Worm (Caenorhabditis elegans) whole organism, young adult: ENCODE measurements around the gene nlp-81.
A peak's percentile ranks its signal among the peaks of the same experiment; 100 is the strongest.

Experiments used
- C17E4.6 ChIP-seq: fragments of 200-800 bp; sonication (Bioruptor generic); IDR thresholded peaks from 2 replicates; pipeline ENCODE4 v1.3.6; 2022; ENCODE audit warnings: missing genetic modification reagents, missing genetic modification characterization, missing compliant biosample characterization
- D2030.7 ChIP-seq: fragments of 200-800 bp; sonication (Bioruptor generic); IDR thresholded peaks from 2 replicates; pipeline ENCODE4 v1.3.6; 2022; ENCODE audit warnings: missing genetic modification reagents, missing genetic modification characterization, missing compliant biosample characterization
- F37B4.10 ChIP-seq: fragments of 200-800 bp; sonication (Bioruptor generic); IDR thresholded peaks from 2 replicates; pipeline ENCODE4 v1.3.6; 2022; ENCODE audit warnings: missing genetic modification characterization, missing compliant biosample characterization
- F52B5.7 ChIP-seq: sonication (generic microtip); optimal IDR thresholded peaks from 2 replicates; lab custom pipeline; 2016; ENCODE audit warnings: mild to moderate bottlenecking, missing genetic modification characterization, missing compliant biosample characterization
- F55B11.4 ChIP-seq: sonication (generic microtip); optimal IDR thresholded peaks from 2 replicates; lab custom pipeline; 2016; ENCODE audit warnings: missing compliant biosample characterization, missing genetic modification characterization, borderline replicate concordance; ENCODE audit not compliant: insufficient read depth
- K11D2.4 ChIP-seq: fragments of 200-800 bp; sonication (Bioruptor generic); IDR thresholded peaks from 2 replicates; pipeline ENCODE4 v1.3.6; 2022; ENCODE audit warnings: missing genetic modification reagents, missing genetic modification characterization, missing compliant biosample characterization
- K12H6.12 ChIP-seq: fragments of 200-800 bp; sonication (Bioruptor generic); optimal IDR thresholded peaks from 2 replicates; lab custom pipeline; 2018; ENCODE audit warnings: mild to moderate bottlenecking, missing genetic modification characterization, missing compliant biosample characterization
- T26A5.8 ChIP-seq: sonication (generic microtip); optimal IDR thresholded peaks from 2 replicates; lab custom pipeline; 2016; ENCODE audit warnings: missing genetic modification characterization, missing compliant biosample characterization
- Y56A3A.18 ChIP-seq: fragments of 200-800 bp; sonication (Bioruptor generic); IDR thresholded peaks from 2 replicates; pipeline ENCODE4 v1.3.6; 2022; ENCODE audit warnings: missing genetic modification reagents, missing genetic modification characterization, missing compliant biosample characterization
- Y67H2A.10 ChIP-seq: fragments of 200-800 bp; sonication (Bioruptor generic); conservative IDR thresholded peaks from 2 replicates; pipeline ENCODE4 v1.3.6; 2022; ENCODE audit warnings: missing genetic modification reagents, missing genetic modification characterization, missing compliant biosample characterization
- aptf-2 ChIP-seq: fragments of 200-800 bp; sonication (Bioruptor generic); conservative IDR thresholded peaks from 2 replicates; pipeline ENCODE4 v1.3.6; 2022; ENCODE audit warnings: missing genetic modification reagents, missing genetic modification characterization, missing compliant biosample characterization
- aptf-3 ChIP-seq: fragments of 200-800 bp; sonication (Bioruptor generic); IDR thresholded peaks from 2 replicates; pipeline ENCODE4 v1.3.6; 2022; ENCODE audit warnings: missing genetic modification characterization, missing compliant biosample characterization
- atf-7 ChIP-seq: sonication (generic microtip); optimal IDR thresholded peaks from 2 replicates; lab custom pipeline; 2017; ENCODE audit warnings: mild to moderate bottlenecking, missing genetic modification characterization, missing compliant biosample characterization
- athp-1 ChIP-seq: sonication (generic microtip); optimal IDR thresholded peaks from 2 replicates; lab custom pipeline; 2017; ENCODE audit warnings: mild to moderate bottlenecking, missing genetic modification characterization, missing compliant biosample characterization
- attf-5 ChIP-seq: fragments of 200-800 bp; sonication (Bioruptor generic); optimal IDR thresholded peaks from 2 replicates; lab custom pipeline; 2018; ENCODE audit warnings: mild to moderate bottlenecking, missing genetic modification characterization, missing compliant biosample characterization
- bed-1 ChIP-seq: fragments of 200-800 bp; sonication (Bioruptor generic); IDR thresholded peaks from 2 replicates; pipeline ENCODE4 v1.3.6; 2022; ENCODE audit warnings: missing genetic modification reagents, missing genetic modification characterization, missing compliant biosample characterization
- bed-2 ChIP-seq: fragments of 200-800 bp; sonication (Bioruptor generic); IDR thresholded peaks from 2 replicates; pipeline ENCODE4 v1.3.6; 2022; ENCODE audit warnings: missing genetic modification reagents, missing genetic modification characterization, missing compliant biosample characterization
- cebp-1 ChIP-seq, 2 experiments: fragments of 200-800 bp in 1 of 2; sonication (Bioruptor generic) in 1 of 2; sonication (generic microtip) in 1 of 2; IDR thresholded peaks in 1 of 2; optimal IDR thresholded peaks in 1 of 2; 2 replicates each; pipeline versions ENCODE4 v1.3.6 to Lab custom; 2017 to 2022; ENCODE audit warnings: missing compliant biosample characterization in 2 of 2, missing genetic modification characterization in 2 of 2, mild to moderate bottlenecking in 1 of 2, missing genetic modification reagents in 1 of 2, moderate library complexity in 1 of 2
- ceh-27 ChIP-seq: fragments of 200-800 bp; sonication (Bioruptor generic); optimal IDR thresholded peaks from 2 replicates; lab custom pipeline; 2018; ENCODE audit warnings: mild to moderate bottlenecking, missing genetic modification characterization, moderate library complexity, missing compliant biosample characterization
- ceh-58 ChIP-seq: fragments of 200-800 bp; sonication (Bioruptor generic); IDR thresholded peaks from 2 replicates; pipeline ENCODE4 v1.3.6; 2022; ENCODE audit warnings: missing genetic modification characterization, missing compliant biosample characterization
- ceh-79 ChIP-seq: sonication (generic microtip); optimal IDR thresholded peaks from 2 replicates; lab custom pipeline; 2017; ENCODE audit warnings: mild to moderate bottlenecking, missing genetic modification characterization, missing compliant biosample characterization
- dpff-1 ChIP-seq: sonication (generic microtip); optimal IDR thresholded peaks from 2 replicates; lab custom pipeline; 2017; ENCODE audit warnings: mild to moderate bottlenecking, missing genetic modification characterization, missing compliant biosample characterization
- ekl-4 ChIP-seq: fragments of 200-800 bp; sonication (Bioruptor generic); IDR thresholded peaks from 2 replicates; pipeline ENCODE4 v1.3.6; 2022; ENCODE audit warnings: missing genetic modification reagents, missing genetic modification characterization, missing compliant biosample characterization
- ets-4 ChIP-seq: fragments of 200-800 bp; sonication (Bioruptor generic); optimal IDR thresholded peaks from 2 replicates; lab custom pipeline; 2018; ENCODE audit warnings: mild to moderate bottlenecking, missing genetic modification characterization, missing compliant biosample characterization
- gei-17 ChIP-seq: fragments of 200-800 bp; sonication (Bioruptor generic); optimal IDR thresholded peaks from 2 replicates; lab custom pipeline; 2018; ENCODE audit warnings: mild to moderate bottlenecking, missing genetic modification characterization, missing compliant biosample characterization
- hmg-1.2 ChIP-seq: fragments of 200-800 bp; sonication (Bioruptor generic); IDR thresholded peaks from 2 replicates; pipeline ENCODE4 v1.3.6; 2022; ENCODE audit warnings: missing genetic modification reagents, missing genetic modification characterization, missing compliant biosample characterization
- hsf-1 ChIP-seq: fragments of 200-800 bp; sonication (Bioruptor generic); IDR thresholded peaks from 2 replicates; pipeline ENCODE4 v1.3.6; 2022; ENCODE audit warnings: missing genetic modification reagents, missing genetic modification characterization, missing compliant biosample characterization
- let-526 ChIP-seq: fragments of 200-800 bp; sonication (Bioruptor generic); IDR thresholded peaks from 2 replicates; pipeline ENCODE4 v1.3.6; 2022; ENCODE audit warnings: missing genetic modification reagents, missing genetic modification characterization, missing compliant biosample characterization
- let-607 ChIP-seq, 2 experiments: fragments of 200-800 bp in 1 of 2; sonication (Bioruptor generic) in 1 of 2; sonication (generic microtip) in 1 of 2; optimal IDR thresholded peaks; 2 replicates each; lab custom pipeline; 2016 to 2018; ENCODE audit warnings: mild to moderate bottlenecking in 2 of 2, missing compliant biosample characterization in 2 of 2, missing genetic modification characterization in 2 of 2, moderate library complexity in 2 of 2, missing genotype in 1 of 2
- lin-35 ChIP-seq, 3 experiments: fragments of 150-350 bp in 2 of 3; sonication (generic microtip) in 1 of 3; optimal IDR thresholded peaks; 2 replicates each; lab custom pipeline; 2014 to 2018; ENCODE audit warnings: missing biosample characterization in 3 of 3, missing genetic modification characterization in 3 of 3, missing genetic modification reagents in 3 of 3
- lir-1 ChIP-seq: fragments of 200-800 bp; sonication (Bioruptor generic); conservative IDR thresholded peaks from 2 replicates; pipeline ENCODE4 v1.3.6; 2022; ENCODE audit warnings: missing genetic modification reagents, missing genetic modification characterization, missing compliant biosample characterization
- madf-10 ChIP-seq: sonication (generic microtip); optimal IDR thresholded peaks from 2 replicates; lab custom pipeline; 2016; ENCODE audit warnings: mild to moderate bottlenecking, missing genetic modification characterization, missing compliant biosample characterization
- mcd-1 ChIP-seq: fragments of 200-800 bp; sonication (Bioruptor generic); IDR thresholded peaks from 2 replicates; pipeline ENCODE4 v1.3.6; 2022; ENCODE audit warnings: missing genetic modification reagents, missing genetic modification characterization, missing compliant biosample characterization
- mxl-1 ChIP-seq: sonication (generic microtip); optimal IDR thresholded peaks from 2 replicates; lab custom pipeline; 2016; ENCODE audit warnings: missing genetic modification characterization, missing compliant biosample characterization
- nfya-1 ChIP-seq: sonication (generic microtip); optimal IDR thresholded peaks from 2 replicates; lab custom pipeline; 2017; ENCODE audit warnings: antibody characterized with exemption, missing compliant biosample characterization, missing genetic modification characterization, borderline replicate concordance; ENCODE audit not compliant: insufficient read depth
- nfya-2 ChIP-seq: fragments of 200-800 bp; sonication (Bioruptor generic); IDR thresholded peaks from 2 replicates; pipeline ENCODE4 v1.3.6; 2022; ENCODE audit warnings: missing genetic modification reagents, missing genetic modification characterization, missing compliant biosample characterization
- nfyb-1 ChIP-seq: fragments of 200-800 bp; sonication (Bioruptor generic); IDR thresholded peaks from 2 replicates; pipeline ENCODE4 v1.3.6; 2022; ENCODE audit warnings: missing genetic modification reagents, missing genetic modification characterization, missing compliant biosample characterization
- nhr-120 ChIP-seq: fragments of 200-800 bp; sonication (Bioruptor generic); IDR thresholded peaks from 2 replicates; pipeline ENCODE4 v1.3.6; 2022; ENCODE audit warnings: missing genetic modification characterization, missing compliant biosample characterization
- nhr-179 ChIP-seq: sonication (generic microtip); optimal IDR thresholded peaks from 2 replicates; lab custom pipeline; 2016; ENCODE audit warnings: mild to moderate bottlenecking, missing genetic modification characterization, missing compliant biosample characterization
- nhr-80 ChIP-seq: sonication (generic microtip); optimal IDR thresholded peaks from 2 replicates; lab custom pipeline; 2016; ENCODE audit warnings: missing genetic modification characterization, missing compliant biosample characterization
- rcor-1 ChIP-seq: fragments of 200-800 bp; sonication (Bioruptor generic); IDR thresholded peaks from 2 replicates; pipeline ENCODE4 v1.3.6; 2022; ENCODE audit warnings: missing genetic modification reagents, missing genetic modification characterization, missing compliant biosample characterization
- repo-1 ChIP-seq: sonication (generic microtip); optimal IDR thresholded peaks from 2 replicates; lab custom pipeline; 2017; ENCODE audit warnings: mild to moderate bottlenecking, missing genetic modification characterization, missing compliant biosample characterization
- sdz-38 ChIP-seq: sonication (generic microtip); optimal IDR thresholded peaks from 2 replicates; lab custom pipeline; 2016; ENCODE audit warnings: missing genotype, missing genetic modification characterization, missing compliant biosample characterization
- snpc-4 ChIP-seq, 5 experiments: fragments of 150-350 bp in 1 of 5; sonication (generic microtip) in 4 of 5; optimal IDR thresholded peaks; 2 replicates each; lab custom pipeline; 2014 to 2018; ENCODE audit warnings: missing genetic modification characterization in 5 of 5, missing biosample characterization in 3 of 5, antibody characterized with exemption in 2 of 5, mild to moderate bottlenecking in 2 of 5, missing compliant biosample characterization in 2 of 5, missing genotype in 2 of 5, moderate library complexity in 2 of 5, missing genetic modification reagents in 1 of 5
- unc-130 ChIP-seq: sonication (generic microtip); optimal IDR thresholded peaks from 2 replicates; lab custom pipeline; 2016; ENCODE audit warnings: missing genetic modification reagents, missing genetic modification characterization, missing compliant biosample characterization
- ztf-25 ChIP-seq: fragments of 200-800 bp; sonication (Bioruptor generic); IDR thresholded peaks from 2 replicates; pipeline ENCODE4 v1.3.6; 2022; ENCODE audit warnings: missing genetic modification reagents, missing genetic modification characterization, missing compliant biosample characterization

Gene nlp-81

ce11 chrIV:3213426-3213825 is 37.5 kb upstream of the nlp-81 start, which contains the start of gene slmp-1 (continued):
- peak in 1 of 3 experiments; percentile 77 for TF ChIP-seq lin-35 (GFP tag; optimal IDR thresholded peaks at IDR 0.05; lab: Kevin White, UChicago)
- no peak for TF ChIP-seq F52B5.7 (tag; lab: Kevin White, UChicago)
- no peak for TF ChIP-seq nfya-2 (GFP tag; lab: Robert Waterston, UW)
- no peak for TF ChIP-seq nfyb-1 (GFP tag; lab: Robert Waterston, UW)
- 0 out of 2 replicates have a peak, but pooled peaks have one; percentile 23 for TF ChIP-seq hmg-1.2 (GFP tag; lab: Robert Waterston, UW)
- TF ChIP-seq attf-5, result peak; percentile 59
- TF ChIP-seq atf-7 (tag; lab: Kevin White, UChicago), result no peak
- TF ChIP-seq snpc-4 (GFP tag; optimal IDR thresholded peaks at IDR 0.05; lab: Kevin White, UChicago), result no peak
- TF ChIP-seq snpc-4 (tag; optimal IDR thresholded peaks at IDR 0.05; lab: Kevin White, UChicago), result peak in 1 of 4 experiments; percentile 30
- TF ChIP-seq dpff-1 (tag; lab: Kevin White, UChicago), result no peak

DNA sequence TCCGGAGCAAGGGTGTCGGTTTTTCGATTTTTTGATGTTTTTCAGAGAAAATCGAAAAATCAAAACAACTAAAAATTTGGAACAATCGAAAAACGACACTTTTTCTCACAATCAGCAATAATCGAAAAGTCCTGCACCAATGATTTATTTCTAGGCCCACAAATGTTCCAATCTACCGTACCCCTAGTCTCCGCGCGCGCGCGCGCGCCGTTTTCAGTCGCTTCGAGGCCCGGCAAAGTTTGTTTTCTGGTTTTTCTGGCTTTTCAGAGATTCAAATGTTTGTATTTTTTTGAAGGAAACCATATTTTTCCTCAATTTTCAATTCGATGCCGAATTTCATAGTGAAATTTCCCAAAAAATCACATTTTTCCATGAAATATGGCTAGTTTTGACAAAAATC is 36.0 kb upstream of the nlp-81 start:
- no peak for TF ChIP-seq nhr-80
- no peak for TF ChIP-seq madf-10 (tag; lab: Kevin White, UChicago)
- TF ChIP-seq lir-1, result no peak; the same call in 1 of the 2 replicates
- no peak for TF ChIP-seq cebp-1 (GFP tag; IDR thresholded peaks at IDR 0.05; lab: Robert Waterston, UW)
- TF ChIP-seq cebp-1 (tag; optimal IDR thresholded peaks at IDR 0.05; lab: Kevin White, UChicago), result no peak
- no peak for TF ChIP-seq let-607 (tag; optimal IDR thresholded peaks at IDR 0.05; lab: Kevin White, UChicago)
- no peak for TF ChIP-seq unc-130 (GFP tag; lab: Kevin White, UChicago)
- no peak for TF ChIP-seq Y56A3A.18 (GFP tag; lab: Robert Waterston, UW)
- no peak for TF ChIP-seq gei-17 (GFP tag; lab: Kevin White, UChicago)
- TF ChIP-seq sdz-38, result no peak
- TF ChIP-seq rcor-1 (GFP tag; lab: Robert Waterston, UW), result peak; percentile 54
- TF ChIP-seq aptf-3 (GFP tag; lab: Robert Waterston, UW), result no peak
- TF ChIP-seq ztf-25 (GFP tag; lab: Robert Waterston, UW), result no peak
- no peak for TF ChIP-seq K11D2.4 (GFP tag; lab: Robert Waterston, UW)
- peak; percentile 83 for TF ChIP-seq hsf-1 (GFP tag; lab: Robert Waterston, UW)
- peak; percentile 64 for TF ChIP-seq mcd-1 (GFP tag; lab: Robert Waterston, UW)
- no peak for TF ChIP-seq bed-1 (GFP tag; lab: Robert Waterston, UW)
- 0 out of 2 replicates have a peak, but pooled peaks have one; percentile 22 for TF ChIP-seq Y67H2A.10
- TF ChIP-seq mxl-1 (tag; lab: Kevin White, UChicago), result no peak
- no peak for TF ChIP-seq ceh-27
- no peak for TF ChIP-seq F37B4.10 (GFP tag; lab: Robert Waterston, UW)
- TF ChIP-seq K12H6.12 (tag; lab: Kevin White, UChicago), result no peak
- TF ChIP-seq F55B11.4 (tag; lab: Kevin White, UChicago), result no peak
- TF ChIP-seq nhr-179 (tag; lab: Kevin White, UChicago), result no peak
- TF ChIP-seq ets-4 (GFP tag; lab: Kevin White, UChicago), result no peak
- TF ChIP-seq nfya-2 (GFP tag; lab: Robert Waterston, UW), result no peak
- TF ChIP-seq aptf-2 (GFP tag; lab: Robert Waterston, UW), result no peak
- no peak for TF ChIP-seq athp-1
- TF ChIP-seq nhr-120, result no peak
- TF ChIP-seq D2030.7 (GFP tag; lab: Robert Waterston, UW), result peak; percentile 91
- no peak for TF ChIP-seq bed-2 (GFP tag; lab: Robert Waterston, UW)
- no peak for TF ChIP-seq ceh-58 (GFP tag; lab: Robert Waterston, UW)
- peak; percentile 86 for TF ChIP-seq C17E4.6 (GFP tag; lab: Robert Waterston, UW)
- no peak for TF ChIP-seq let-526 (GFP tag; lab: Robert Waterston, UW)
- peak in 1 of 3 experiments; percentile 68 for TF ChIP-seq lin-35 (GFP tag; optimal IDR thresholded peaks at IDR 0.05; lab: Kevin White, UChicago)
- TF ChIP-seq nfya-1 (tag; lab: Kevin White, UChicago), result no peak
- TF ChIP-seq ekl-4, result peak; percentile 37; the same call in 1 of the 2 replicates
- no peak for TF ChIP-seq repo-1 (tag; lab: Kevin White, UChicago)
- TF ChIP-seq ceh-79, result no peak
- no peak for TF ChIP-seq T26A5.8
